Worm (Caenorhabditis elegans): ENCODE measurements around the gene tbh-1.

tbh-1 gene

ce11 chrX:15468657-15469056 lies 36.0 kb downstream of the tbh-1 start:
- TF ChIP-seq sea-1 (GFP tag; conservative IDR thresholded peaks at IDR 0.05) (no peak), ets-7 (tag; optimal IDR thresholded peaks at IDR 0.05) (no peak), B0310.2 (tag; optimal IDR thresholded peaks at IDR 0.05) (no peak), tra-4 (tag; optimal IDR thresholded peaks at IDR 0.05) (no peak), pes-1 (GFP tag; IDR thresholded peaks at IDR 0.05) (no peak), scrt-1 (GFP tag; IDR thresholded peaks at IDR 0.05) (no peak), aly-1 (tag; optimal IDR thresholded peaks at IDR 0.05) (no peak), ama-1 (optimal IDR thresholded peaks at IDR 0.05) (no peak), flt-1 (GFP tag; IDR thresholded peaks at IDR 0.05) (no peak), hmbx-1 (tag; optimal IDR thresholded peaks at IDR 0.05) (no peak), tbx-11 (GFP tag; IDR thresholded peaks at IDR 0.05) (no peak), F13C5.2 (tag; optimal IDR thresholded peaks at IDR 0.05) (no peak), hmg-4 (GFP tag; optimal IDR thresholded peaks at IDR 0.05) (no peak), hnd-1 (tag; optimal IDR thresholded peaks at IDR 0.05) (no peak), ceh-36 (tag; optimal IDR thresholded peaks at IDR 0.05) (no peak), tbx-37 (GFP tag; conservative IDR thresholded peaks at IDR 0.05) (no peak), ceh-13 (GFP tag; optimal IDR thresholded peaks at IDR 0.05) (no peak)

DNA sequence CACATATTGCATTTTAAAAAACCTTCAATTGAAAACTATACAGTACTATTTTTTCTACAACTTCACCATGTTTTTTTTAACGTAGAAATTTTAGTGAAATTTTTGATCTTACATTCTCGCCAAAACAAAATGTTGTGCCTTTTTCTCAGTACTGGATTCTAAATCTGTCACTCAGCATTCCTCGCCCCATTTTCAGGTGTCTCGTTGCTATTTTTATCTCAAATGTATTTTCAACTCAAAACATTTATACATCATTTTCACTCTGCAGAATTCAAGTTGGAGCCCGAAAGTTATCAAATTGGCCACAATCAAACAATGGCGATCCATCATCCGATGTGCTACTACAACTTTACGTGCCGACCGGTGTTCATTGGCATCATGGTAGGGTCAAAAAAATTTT lies 38.7 kb downstream of the tbh-1 start, which contains the start of gene sprr-1:
TSS of gene sprr-1 (plus strand) at position 269 of the 400 bp plus-strand sequence.
- TF ChIP-seq hmg-4 (GFP tag; optimal IDR thresholded peaks at IDR 0.05), result no peak

- TF ChIP-seq hnd-1 (tag; optimal IDR thresholded peaks at IDR 0.05) (no peak), tbx-11 (GFP tag; IDR thresholded peaks at IDR 0.05) (no peak), ceh-13 (GFP tag; optimal IDR thresholded peaks at IDR 0.05) (no peak), tra-4 (tag; optimal IDR thresholded peaks at IDR 0.05) (no peak), flt-1 (GFP tag; IDR thresholded peaks at IDR 0.05) (no peak), tbx-37 (GFP tag; conservative IDR thresholded peaks at IDR 0.05) (no peak), B0310.2 (tag; optimal IDR thresholded peaks at IDR 0.05) (no peak), pes-1 (GFP tag; IDR thresholded peaks at IDR 0.05) (no peak), ceh-36 (tag; optimal IDR thresholded peaks at IDR 0.05) (no peak), scrt-1 (GFP tag; IDR thresholded peaks at IDR 0.05) (no peak), aly-1 (tag; optimal IDR thresholded peaks at IDR 0.05) (no peak), hmg-4 (GFP tag; optimal IDR thresholded peaks at IDR 0.05) (no peak), ets-7 (tag; optimal IDR thresholded peaks at IDR 0.05) (no peak), sea-1 (GFP tag; conservative IDR thresholded peaks at IDR 0.05) (no peak), F13C5.2 (tag; optimal IDR thresholded peaks at IDR 0.05) (no peak), ama-1 (optimal IDR thresholded peaks at IDR 0.05) (no peak), hmbx-1 (tag; optimal IDR thresholded peaks at IDR 0.05) (no peak)
These were observed 39.6 kb downstream of the tbh-1 start for ce11 chrX:15465050-15465449.
